Fruit fly (Drosophila melanogaster): Measurements from ENCODE around the gene fzy.

- TF ChIP-seq Abd-B (GFP tag; optimal IDR thresholded peaks at IDR 0.05) = no peak
- TF ChIP-seq Vsx2 (GFP tag; optimal IDR thresholded peaks at IDR 0.05; ENCODE audit: partially characterized antibody) = no peak
- TF ChIP-seq h (GFP tag; optimal IDR thresholded peaks at IDR 0.05) = peak; percentile 18
- TF ChIP-seq pan (optimal IDR thresholded peaks at IDR 0.05) = no peak
- TF ChIP-seq CG32264 (GFP tag; optimal IDR thresholded peaks at IDR 0.05) = no peak
- TF ChIP-seq dmrt93B (GFP tag; optimal IDR thresholded peaks at IDR 0.05) = no peak
- no peak for TF ChIP-seq sage (GFP tag; optimal IDR thresholded peaks at IDR 0.05)
- TF ChIP-seq psq (GFP tag; optimal IDR thresholded peaks at IDR 0.05) = no peak
- no peak for TF ChIP-seq fru (GFP tag; optimal IDR thresholded peaks at IDR 0.05)
- TF ChIP-seq Dfd (GFP tag; optimal IDR thresholded peaks at IDR 0.05) = no peak
- TF ChIP-seq Hr78 (GFP tag; optimal IDR thresholded peaks at IDR 0.05) = no peak
Observed at dm6 chr2L:16356249-16357025, 45.7 kb downstream of the fzy start, which contains the start of gene CaBP1.
